Worm (Caenorhabditis elegans) whole organism, L1 larva: ENCODE results near the gene tbp-1.

Experiments
- C04F5.9 ChIP-seq: sonication (generic microtip); optimal IDR thresholded peaks from 2 replicates; lab custom pipeline; 2016; ENCODE audit warnings: missing genetic modification characterization, missing compliant biosample characterization
- C34B4.2 ChIP-seq: sonication (generic microtip); optimal IDR thresholded peaks from 2 replicates; lab custom pipeline; 2017; ENCODE audit warnings: mild to moderate bottlenecking, missing genetic modification characterization, missing compliant biosample characterization
- Y116A8C.19 ChIP-seq: sonication (generic microtip); optimal IDR thresholded peaks from 2 replicates; lab custom pipeline; 2016; ENCODE audit warnings: missing compliant biosample characterization, missing genetic modification characterization, borderline replicate concordance
- aha-1 ChIP-seq: fragments of 150-350 bp; optimal IDR thresholded peaks from 2 replicates; lab custom pipeline; 2014; ENCODE audit warnings: missing biosample characterization, missing genetic modification characterization
- aly-2 ChIP-seq: fragments of 150-350 bp; optimal IDR thresholded peaks from 2 replicates; lab custom pipeline; 2014; ENCODE audit warnings: missing biosample characterization, missing genetic modification characterization
- ama-1 ChIP-seq: fragments of 150-350 bp; optimal IDR thresholded peaks from 2 replicates; lab custom pipeline; 2014
- ceh-63 ChIP-seq: fragments of 200-800 bp; sonication (Bioruptor generic); optimal IDR thresholded peaks from 2 replicates; lab custom pipeline; 2018; ENCODE audit warnings: mild to moderate bottlenecking, missing genetic modification characterization, missing compliant biosample characterization
- ceh-8 ChIP-seq: fragments of 200-800 bp; sonication (Bioruptor generic); optimal IDR thresholded peaks from 2 replicates; lab custom pipeline; 2018; ENCODE audit warnings: mild to moderate bottlenecking, missing genetic modification characterization, moderate library complexity, missing compliant biosample characterization
- ceh-82 ChIP-seq, 3 experiments: fragments of 150-350 bp in 1 of 3; sonication (generic microtip) in 2 of 3; optimal IDR thresholded peaks; 2 replicates each; lab custom pipeline; 2014 to 2017; ENCODE audit warnings: missing biosample characterization in 3 of 3, missing genetic modification characterization in 3 of 3
- ceh-88 ChIP-seq: fragments of 200-800 bp; sonication (Bioruptor generic); IDR thresholded peaks from 2 replicates; pipeline ENCODE4 v1.3.6; 2022; ENCODE audit warnings: missing genetic modification characterization, missing compliant biosample characterization
- ceh-90 ChIP-seq: sonication (generic microtip); optimal IDR thresholded peaks from 2 replicates; lab custom pipeline; 2016; ENCODE audit warnings: missing genetic modification characterization, missing compliant biosample characterization
- ces-1 ChIP-seq: fragments of 150-350 bp; optimal IDR thresholded peaks from 2 replicates; lab custom pipeline; 2014; ENCODE audit warnings: missing biosample characterization, missing genetic modification reagents, missing genetic modification characterization
- dsc-1 ChIP-seq: sonication (generic microtip); optimal IDR thresholded peaks from 2 replicates; lab custom pipeline; 2016; ENCODE audit warnings: mild to moderate bottlenecking, missing genetic modification characterization, missing compliant biosample characterization
- egl-13 ChIP-seq: sonication (generic microtip); optimal IDR thresholded peaks from 2 replicates; lab custom pipeline; 2016; ENCODE audit warnings: missing genotype, missing genetic modification reagents, missing genetic modification characterization, missing compliant biosample characterization
- egl-27 ChIP-seq, 2 experiments: fragments of 150-350 bp in 1 of 2; sonication (generic microtip); optimal IDR thresholded peaks; 3 replicates each; lab custom pipeline; 2017 to 2018; ENCODE audit warnings: missing biosample characterization in 2 of 2, missing genetic modification characterization in 2 of 2, missing genetic modification reagents in 2 of 2
- elt-2 ChIP-seq: sonication (generic microtip); optimal IDR thresholded peaks from 2 replicates; lab custom pipeline; 2016; ENCODE audit warnings: missing genetic modification characterization, mild to moderate bottlenecking, inconsistent platforms, missing compliant biosample characterization, missing genetic modification reagents
- elt-3 ChIP-seq, 6 experiments: fragments of 150-350 bp in 1 of 6; sonication (generic microtip); optimal IDR thresholded peaks; 2 replicates each; lab custom pipeline; 2017 to 2018; ENCODE audit warnings: missing biosample characterization in 6 of 6, missing genetic modification characterization in 6 of 6, inconsistent platforms in 1 of 6
- fos-1 ChIP-seq: fragments of 150-350 bp; optimal IDR thresholded peaks from 2 replicates; lab custom pipeline; 2014; ENCODE audit warnings: missing biosample characterization, missing genetic modification characterization
- irx-1 ChIP-seq: sonication (generic microtip); optimal IDR thresholded peaks from 2 replicates; lab custom pipeline; 2016; ENCODE audit warnings: missing genetic modification characterization, missing compliant biosample characterization
- jun-1 ChIP-seq: fragments of 150-350 bp; optimal IDR thresholded peaks from 2 replicates; lab custom pipeline; 2014; ENCODE audit warnings: missing biosample characterization, missing genetic modification reagents, missing genetic modification characterization
- lin-13 ChIP-seq: fragments of 150-350 bp; optimal IDR thresholded peaks from 2 replicates; lab custom pipeline; 2014; ENCODE audit warnings: missing biosample characterization, missing genetic modification reagents, missing genetic modification characterization
- lin-14 ChIP-seq: fragments of 200-800 bp; sonication (Bioruptor generic); optimal IDR thresholded peaks from 2 replicates; lab custom pipeline; 2018; ENCODE audit warnings: mild to moderate bottlenecking, missing genetic modification characterization, moderate library complexity, missing compliant biosample characterization
- lin-15B ChIP-seq: fragments of 150-350 bp; sonication (generic microtip); optimal IDR thresholded peaks from 3 replicates; lab custom pipeline; 2014; ENCODE audit warnings: missing biosample characterization, missing genetic modification characterization
- lin-39 ChIP-seq: fragments of 150-350 bp; optimal IDR thresholded peaks from 2 replicates; lab custom pipeline; 2014; ENCODE audit warnings: missing biosample characterization, missing genetic modification reagents, missing genetic modification characterization
- lir-3 ChIP-seq: sonication (generic microtip); optimal IDR thresholded peaks from 2 replicates; lab custom pipeline; 2016; ENCODE audit warnings: mild to moderate bottlenecking, missing genetic modification characterization, moderate library complexity, missing compliant biosample characterization; ENCODE audit not compliant: poor library complexity
- lsy-2 ChIP-seq, 2 experiments: fragments of 150-350 bp; optimal IDR thresholded peaks; 2 replicates each; lab custom pipeline; 2014; ENCODE audit warnings: missing biosample characterization in 2 of 2, missing genetic modification characterization in 2 of 2
- mdl-1 ChIP-seq, 2 experiments: fragments of 150-350 bp; optimal IDR thresholded peaks; 2 replicates each; lab custom pipeline; 2014 to 2017; ENCODE audit warnings: missing biosample characterization in 2 of 2, missing genetic modification characterization in 2 of 2, inconsistent platforms in 1 of 2
- mep-1 ChIP-seq: fragments of 150-350 bp; optimal IDR thresholded peaks from 2 replicates; lab custom pipeline; 2014; ENCODE audit warnings: missing biosample characterization, missing genetic modification characterization
- nhr-12 ChIP-seq: sonication (generic microtip); optimal IDR thresholded peaks from 2 replicates; lab custom pipeline; 2017; ENCODE audit warnings: missing biosample characterization, missing genetic modification characterization
- nhr-47 ChIP-seq: sonication (generic microtip); optimal IDR thresholded peaks from 2 replicates; lab custom pipeline; 2016; ENCODE audit warnings: mild to moderate bottlenecking, missing genetic modification characterization, moderate library complexity, missing compliant biosample characterization
- nhr-71 ChIP-seq: sonication (generic microtip); optimal IDR thresholded peaks from 2 replicates; lab custom pipeline; 2016; ENCODE audit warnings: mild to moderate bottlenecking, missing genetic modification characterization, moderate library complexity, missing compliant biosample characterization
- nhr-84 ChIP-seq: sonication (generic microtip); optimal IDR thresholded peaks from 2 replicates; lab custom pipeline; 2017; ENCODE audit warnings: missing biosample characterization, missing genetic modification characterization
- pag-3 ChIP-seq: sonication (generic microtip); optimal IDR thresholded peaks from 2 replicates; lab custom pipeline; 2017; ENCODE audit warnings: missing genetic modification characterization, mild to moderate bottlenecking, missing compliant biosample characterization, antibody characterized with exemption, borderline replicate concordance; ENCODE audit not compliant: insufficient read depth
- pax-3 ChIP-seq: fragments of 200-800 bp; sonication (Bioruptor generic); optimal IDR thresholded peaks from 2 replicates; lab custom pipeline; 2018; ENCODE audit warnings: mild to moderate bottlenecking, missing genetic modification characterization, moderate library complexity, missing compliant biosample characterization
- pqm-1 ChIP-seq: sonication (generic microtip); optimal IDR thresholded peaks from 3 replicates; lab custom pipeline; 2017; ENCODE audit warnings: missing biosample characterization, missing genetic modification characterization
- rnt-1 ChIP-seq: sonication (generic microtip); optimal IDR thresholded peaks from 2 replicates; lab custom pipeline; 2016; ENCODE audit warnings: mild to moderate bottlenecking, missing genetic modification characterization, moderate library complexity, missing compliant biosample characterization
- skn-1 ChIP-seq: fragments of 150-350 bp; optimal IDR thresholded peaks from 2 replicates; lab custom pipeline; 2014; ENCODE audit warnings: missing biosample characterization, missing genetic modification characterization
- snpc-4 ChIP-seq: fragments of 150-350 bp; optimal IDR thresholded peaks from 2 replicates; lab custom pipeline; 2014; ENCODE audit warnings: missing biosample characterization, missing genetic modification characterization
- snu-23 ChIP-seq: sonication (generic microtip); optimal IDR thresholded peaks from 2 replicates; lab custom pipeline; 2016; ENCODE audit warnings: missing genetic modification characterization, missing compliant biosample characterization
- sox-4 ChIP-seq: sonication (generic microtip); optimal IDR thresholded peaks from 2 replicates; lab custom pipeline; 2016; ENCODE audit warnings: missing genetic modification characterization, missing compliant biosample characterization
- sptf-1 ChIP-seq: fragments of 150-350 bp; optimal IDR thresholded peaks from 2 replicates; lab custom pipeline; 2014; ENCODE audit warnings: missing biosample characterization, missing genetic modification characterization
- tbx-2 ChIP-seq: sonication (generic microtip); optimal IDR thresholded peaks from 2 replicates; lab custom pipeline; 2016; ENCODE audit warnings: missing genetic modification characterization, missing compliant biosample characterization
- unc-130 ChIP-seq: fragments of 150-350 bp; optimal IDR thresholded peaks from 2 replicates; lab custom pipeline; 2017; ENCODE audit warnings: missing biosample characterization, missing genetic modification characterization, inconsistent platforms
- unc-30 ChIP-seq: sonication (generic microtip); optimal IDR thresholded peaks from 2 replicates; lab custom pipeline; 2017; ENCODE audit warnings: missing biosample characterization, missing genetic modification characterization
- unc-86 ChIP-seq: sonication (generic microtip); optimal IDR thresholded peaks from 2 replicates; lab custom pipeline; 2016; ENCODE audit warnings: missing genetic modification characterization, missing compliant biosample characterization
- vab-15 ChIP-seq: sonication (generic microtip); optimal IDR thresholded peaks from 2 replicates; lab custom pipeline; 2017; ENCODE audit warnings: missing genotype, mild to moderate bottlenecking, missing genetic modification characterization, missing compliant biosample characterization
- xbp-1 ChIP-seq: sonication (generic microtip); optimal IDR thresholded peaks from 2 replicates; lab custom pipeline; 2016; ENCODE audit warnings: missing genetic modification characterization, missing compliant biosample characterization
- zag-1 ChIP-seq: fragments of 150-350 bp; optimal IDR thresholded peaks from 2 replicates; lab custom pipeline; 2014; ENCODE audit warnings: missing biosample characterization, missing genetic modification characterization
- ztf-11 ChIP-seq, 2 experiments: sonication (generic microtip); optimal IDR thresholded peaks; 2 replicates each; lab custom pipeline; 2016 to 2017; ENCODE audit warnings: missing genetic modification characterization in 2 of 2, missing biosample characterization in 1 of 2, missing compliant biosample characterization in 1 of 2
- ztf-4 ChIP-seq: fragments of 150-350 bp; optimal IDR thresholded peaks from 2 replicates; lab custom pipeline; 2014; ENCODE audit warnings: missing biosample characterization, missing genetic modification characterization

Gene tbp-1

ce11 chrIII:7335220-7335619 lies 48.6 kb upstream of the tbp-1 start, which contains the start of gene F56C9.10 (continued):
- TF ChIP-seq lsy-2 (tag; optimal IDR thresholded peaks at IDR 0.05; lab: Kevin White, UChicago) (peak; percentile 92 to 96), snu-23 (GFP tag; lab: Kevin White, UChicago) (peak; percentile 96), nhr-47 (tag; lab: Kevin White, UChicago) (peak; percentile 86), tbx-2 (tag; lab: Kevin White, UChicago) (peak; percentile 85), mep-1 (peak; percentile 87), skn-1 (peak; percentile 86), sptf-1 (no peak), ceh-82 (tag; optimal IDR thresholded peaks at IDR 0.05; lab: Kevin White, UChicago) (peak; percentile 66 to 88 (median 70)), dsc-1 (peak; percentile 52), lin-13 (peak; percentile 93), lin-15B (tag; lab: Kevin White, UChicago) (peak; percentile 40), ceh-88 (GFP tag; lab: Robert Waterston, UW) (0 out of 2 replicates have a peak, but pooled peaks have one; percentile 42), mdl-1 (tag; optimal IDR thresholded peaks at IDR 0.05; lab: Kevin White, UChicago) (peak; percentile 56 to 99), elt-3 (tag; optimal IDR thresholded peaks at IDR 0.05; lab: Kevin White, UChicago) (peak in 3 of 6 experiments; percentile 58 to 86 (median 80)), unc-130 (peak; percentile 78)

DNA sequence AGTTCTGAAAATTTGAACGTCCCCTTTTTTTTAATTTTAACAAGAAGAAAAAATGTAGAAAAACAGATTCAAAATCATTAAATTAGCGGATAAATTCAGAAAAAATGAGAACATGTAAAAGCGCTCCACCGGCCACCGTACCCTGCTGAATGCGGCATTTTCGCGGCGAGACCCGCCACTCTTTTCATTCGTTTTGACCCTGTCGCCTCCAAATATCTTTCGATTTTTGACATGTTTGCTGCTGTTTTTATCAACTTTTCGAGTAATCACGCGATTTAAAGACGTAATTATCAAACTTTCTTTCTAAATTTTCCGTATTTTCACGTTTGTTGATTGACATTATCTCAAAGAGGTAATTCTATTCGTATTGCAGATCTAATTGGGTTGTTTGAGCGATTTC lies 47.6 kb upstream of the tbp-1 start, which contains the start of gene gsp-2:
TSS of gene gsp-2 (plus strand) at position 374 of the 400 bp plus-strand sequence.
- TF ChIP-seq irx-1 (tag; lab: Kevin White, UChicago) = no peak
- no peak for TF ChIP-seq pag-3 (tag; lab: Kevin White, UChicago)
- TF ChIP-seq lin-14 = peak; percentile 85
- no peak for TF ChIP-seq ceh-8
- TF ChIP-seq elt-2 = no peak
- peak; percentile 81 for TF ChIP-seq snu-23 (GFP tag; lab: Kevin White, UChicago)
- no peak for TF ChIP-seq nhr-84 (tag; lab: Kevin White, UChicago)
- peak; percentile 78 for TF ChIP-seq nhr-71 (tag; lab: Kevin White, UChicago)
- TF ChIP-seq C34B4.2 = no peak
- TF ChIP-seq mep-1 = peak; percentile 65
- no peak for TF ChIP-seq sox-4 (tag; lab: Kevin White, UChicago)
- TF ChIP-seq Y116A8C.19 = no peak
- no peak for TF ChIP-seq sptf-1
- TF ChIP-seq zag-1 (tag; lab: Kevin White, UChicago) = no peak
- TF ChIP-seq egl-27 (tag; optimal IDR thresholded peaks at IDR 0.05; lab: Kevin White, UChicago) = no peak
- TF ChIP-seq unc-86 (tag; lab: Kevin White, UChicago) = peak; percentile 53
- TF ChIP-seq lsy-2 (tag; optimal IDR thresholded peaks at IDR 0.05; lab: Kevin White, UChicago) = peak; percentile 94 to 98
- TF ChIP-seq ztf-11 (tag; optimal IDR thresholded peaks at IDR 0.05; lab: Kevin White, UChicago) = no peak
- peak; percentile 46 for TF ChIP-seq jun-1
- TF ChIP-seq aha-1 = no peak
- peak; percentile 72 for TF ChIP-seq lin-13
- TF ChIP-seq ceh-63 (GFP tag; lab: Kevin White, UChicago) = no peak
- TF ChIP-seq unc-30 (tag; lab: Kevin White, UChicago) = no peak
- TF ChIP-seq aly-2 (tag; lab: Kevin White, UChicago) = no peak
- no peak for TF ChIP-seq ama-1 (lab: Kevin White, UChicago)
- no peak for TF ChIP-seq C04F5.9 (tag; lab: Kevin White, UChicago)
- peak; percentile 85 for TF ChIP-seq skn-1
- TF ChIP-seq tbx-2 (tag; lab: Kevin White, UChicago) = peak; percentile 60
- peak; percentile 26 for TF ChIP-seq fos-1 (tag; lab: Kevin White, UChicago)
- TF ChIP-seq lir-3 (tag; lab: Kevin White, UChicago) = no peak
- no peak for TF ChIP-seq ces-1 (GFP tag; lab: Kevin White, UChicago)
- TF ChIP-seq xbp-1 = peak; percentile 63
- peak; percentile 52 to 67 (median 60) for TF ChIP-seq ceh-82 (tag; optimal IDR thresholded peaks at IDR 0.05; lab: Kevin White, UChicago)
- TF ChIP-seq dsc-1 = peak; percentile 53
- TF ChIP-seq vab-15 (tag; lab: Kevin White, UChicago) = peak; percentile 81
- TF ChIP-seq pqm-1 (tag; lab: Kevin White, UChicago) = no peak
- peak; percentile 57 for TF ChIP-seq pax-3 (tag; lab: Kevin White, UChicago)
- peak; percentile 56 for TF ChIP-seq rnt-1 (tag; lab: Kevin White, UChicago)
- TF ChIP-seq egl-13 (tag; lab: Kevin White, UChicago) = no peak
- TF ChIP-seq nhr-12 (tag; lab: Kevin White, UChicago) = no peak
- peak in 1 of 2 experiments; percentile 74 for TF ChIP-seq mdl-1 (tag; optimal IDR thresholded peaks at IDR 0.05; lab: Kevin White, UChicago)
- no peak for TF ChIP-seq snpc-4 (tag; lab: Kevin White, UChicago)
- TF ChIP-seq ztf-4 (tag; lab: Kevin White, UChicago) = peak; percentile 36
- no peak for TF ChIP-seq ceh-90
- no peak for TF ChIP-seq lin-39 (tag; lab: Kevin White, UChicago)
